Fruit fly (Drosophila melanogaster) whole organism, larva: Measurements from ENCODE around the gene Tsp39D.

Experiments
- noc ChIP-seq: fragments of 200-800 bp; sonication (Bioruptor generic); optimal IDR thresholded peaks from 3 replicates; lab custom pipeline; 2019; ENCODE audit warnings: missing biosample characterization, mild to moderate bottlenecking, missing genetic modification characterization, moderate library complexity

Gene Tsp39D

dm6 chr2L:21324438-21324890 lies 19.9 kb upstream of the Tsp39D start:
- TF ChIP-seq noc (tag; lab: Kevin White, UChicago), result no peak

dm6 chr2L:21329353-21329752 lies 15.1 kb upstream of the Tsp39D start:
- TF ChIP-seq noc (tag; lab: Kevin White, UChicago), result no peak

- no peak for TF ChIP-seq noc (tag; lab: Kevin White, UChicago)
Observed at dm6 chr2L:21330823-21331222, 13.6 kb upstream of the Tsp39D start.

- no peak for TF ChIP-seq noc (tag; lab: Kevin White, UChicago)
Observed at dm6 chr2L:21331502-21331901, 12.9 kb upstream of the Tsp39D start, which contains the start of gene dimm. Gene dimm, plus strand, starts transcription at chr2L:21331756.

- TF ChIP-seq noc (tag; lab: Kevin White, UChicago), result no peak
Observed at dm6 chr2L:21341706-21342105, 2.7 kb upstream of the Tsp39D start.

dm6 chr2L:21360916-21361315 lies 16.5 kb downstream of the Tsp39D start, which contains the start of gene dtr:
Gene dtr, plus strand, starts transcription at chr2L:21361216.
- no peak for TF ChIP-seq noc (tag; lab: Kevin White, UChicago)

dm6 chr2L:21367296-21367695 lies 22.9 kb downstream of the Tsp39D start:
- peak; percentile 90 for TF ChIP-seq noc (tag; lab: Kevin White, UChicago)

dm6 chr2L:21369606-21370005 lies 25.2 kb downstream of the Tsp39D start, which contains the start of gene Gr39b:
Gene Gr39b, minus strand, starts transcription at chr2L:21369706.
- TF ChIP-seq noc (tag; lab: Kevin White, UChicago), result no peak

dm6 chr2L:21370886-21371285 lies 26.5 kb downstream of the Tsp39D start, which contains the start of gene CG8665:
Gene CG8665, plus strand, starts transcription at chr2L:21371227.
- peak; percentile 93 for TF ChIP-seq noc (tag; lab: Kevin White, UChicago)

dm6 chr2L:21377984-21378383 lies 33.6 kb downstream of the Tsp39D start:
- TF ChIP-seq noc (tag; lab: Kevin White, UChicago), result no peak

- TF ChIP-seq noc (tag; lab: Kevin White, UChicago), result no peak
Observed at dm6 chr2L:21379790-21380349, 35.5 kb downstream of the Tsp39D start, which contains the start of gene nrv3. Gene nrv3, plus strand, starts transcription at chr2L:21380000.

- TF ChIP-seq noc (tag; lab: Kevin White, UChicago), result no peak
Observed at dm6 chr2L:21381379-21381778, 37.0 kb downstream of the Tsp39D start.

dm6 chr2L:21396714-21397654 lies 52.6 kb downstream of the Tsp39D start:
- TF ChIP-seq noc (tag; lab: Kevin White, UChicago), result no peak
